Worm (Caenorhabditis elegans): Measurements from ENCODE around the gene srd-28.

DNA sequence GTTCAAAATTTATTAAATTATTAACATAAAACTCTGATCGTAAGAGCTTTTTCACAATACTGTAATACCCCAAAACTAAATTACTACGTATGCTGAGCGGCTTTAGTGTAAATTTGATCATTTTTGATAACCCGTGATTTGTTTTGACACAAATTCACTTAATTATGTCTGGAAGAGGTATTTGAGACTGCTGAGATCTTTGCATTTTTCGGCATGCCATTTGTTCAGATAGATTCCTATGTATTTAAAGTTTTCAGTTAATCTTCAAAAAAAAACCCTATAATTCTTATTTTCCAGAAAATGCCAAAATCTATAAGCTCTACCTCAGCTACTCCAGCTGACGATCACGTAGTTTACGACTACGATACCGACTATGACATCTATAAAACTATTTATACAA lies 20.2 kb upstream of the srd-28 start, which contains the start of gene srw-15:
- TF ChIP-seq lin-39 (tag; optimal IDR thresholded peaks at IDR 0.05) (no peak), dmd-9 (GFP tag; IDR thresholded peaks at IDR 0.05) (no peak), nhr-102 (tag; optimal IDR thresholded peaks at IDR 0.05) (no peak), lin-15B (tag; optimal IDR thresholded peaks at IDR 0.05) (no peak)
